Worm (Caenorhabditis elegans) whole organism, late embryonic: ENCODE measurements around the gene T04F8.3.

Experiments used
- C38D4.7 ChIP-seq: fragments of 200-800 bp; sonication (Bioruptor generic); optimal IDR thresholded peaks from 2 replicates; lab custom pipeline; 2018; ENCODE audit warnings: mild to moderate bottlenecking, missing genetic modification characterization, moderate library complexity, missing compliant biosample characterization
- K02D7.2 ChIP-seq: sonication (generic microtip); optimal IDR thresholded peaks from 2 replicates; lab custom pipeline; 2017; ENCODE audit warnings: mild to moderate bottlenecking, missing genetic modification characterization, missing compliant biosample characterization
- ama-1 ChIP-seq: fragments of 150-350 bp; optimal IDR thresholded peaks from 2 replicates; lab custom pipeline; 2014
- ceh-9 ChIP-seq: sonication (generic microtip); optimal IDR thresholded peaks from 2 replicates; lab custom pipeline; 2016; ENCODE audit warnings: mild to moderate bottlenecking, missing genetic modification characterization, inconsistent platforms, missing compliant biosample characterization
- dmd-4 ChIP-seq: sonication (generic microtip); optimal IDR thresholded peaks from 2 replicates; lab custom pipeline; 2016; ENCODE audit warnings: borderline replicate concordance, missing genetic modification characterization, missing compliant biosample characterization
- gmeb-2 ChIP-seq: sonication (generic microtip); optimal IDR thresholded peaks from 2 replicates; lab custom pipeline; 2016; ENCODE audit warnings: missing genetic modification characterization, inconsistent platforms, missing compliant biosample characterization
- lim-6 ChIP-seq: sonication (generic microtip); optimal IDR thresholded peaks from 2 replicates; lab custom pipeline; 2016; ENCODE audit warnings: missing genetic modification characterization, missing compliant biosample characterization
- nfya-1 ChIP-seq: sonication (generic microtip); optimal IDR thresholded peaks from 2 replicates; lab custom pipeline; 2017; ENCODE audit warnings: missing genetic modification characterization, mild to moderate bottlenecking, missing compliant biosample characterization, antibody characterized with exemption, moderate library complexity
- nhr-11 ChIP-seq: fragments of 150-350 bp; optimal IDR thresholded peaks from 2 replicates; lab custom pipeline; 2014; ENCODE audit warnings: missing biosample characterization, missing genetic modification characterization
- nhr-232 ChIP-seq: sonication (generic microtip); optimal IDR thresholded peaks from 2 replicates; lab custom pipeline; 2016; ENCODE audit warnings: missing genetic modification characterization, missing compliant biosample characterization
- pros-1 ChIP-seq: fragments of 150-350 bp; optimal IDR thresholded peaks from 2 replicates; lab custom pipeline; 2014; ENCODE audit warnings: missing biosample characterization, missing genetic modification reagents, missing genetic modification characterization
- sdc-2 ChIP-seq: sonication (generic microtip); optimal IDR thresholded peaks from 2 replicates; lab custom pipeline; 2016; ENCODE audit warnings: missing genotype, missing genetic modification characterization, missing compliant biosample characterization
- tbx-2 ChIP-seq: sonication (generic microtip); optimal IDR thresholded peaks from 2 replicates; lab custom pipeline; 2016; ENCODE audit warnings: missing genetic modification characterization, missing compliant biosample characterization
- zip-5 ChIP-seq: sonication (generic microtip); optimal IDR thresholded peaks from 2 replicates; lab custom pipeline; 2016; ENCODE audit warnings: missing genetic modification characterization, missing compliant biosample characterization

DNA sequence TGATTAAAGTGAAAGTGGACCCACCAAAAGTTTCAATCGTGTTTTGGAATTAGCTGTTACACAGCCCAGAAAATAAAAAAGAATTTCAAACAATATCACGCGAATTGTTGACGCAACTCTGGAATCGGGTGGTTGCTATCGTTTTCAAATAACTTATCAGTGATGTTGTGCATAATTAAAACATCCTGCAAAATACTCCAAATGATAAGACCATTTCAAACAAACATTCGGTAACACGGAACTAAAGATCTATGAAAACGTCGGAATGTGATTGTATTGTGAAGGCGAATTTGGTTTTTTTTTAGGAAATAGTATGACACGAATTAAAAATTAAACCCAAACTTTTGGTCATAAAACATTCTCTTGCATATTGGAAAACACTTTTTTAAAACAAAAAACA is 29.9 kb upstream of the T04F8.3 start, which contains the start of gene spp-30:
- no peak for TF ChIP-seq lim-6 (tag; lab: Kevin White, UChicago)
- TF ChIP-seq ama-1 (lab: Kevin White, UChicago), result no peak
- no peak for TF ChIP-seq sdc-2 (tag; lab: Kevin White, UChicago)
- TF ChIP-seq dmd-4 (tag; lab: Kevin White, UChicago), result no peak
- no peak for TF ChIP-seq ceh-9 (tag; lab: Kevin White, UChicago)
- no peak for TF ChIP-seq nhr-11
- TF ChIP-seq gmeb-2 (tag; lab: Kevin White, UChicago), result no peak
- no peak for TF ChIP-seq zip-5 (tag; lab: Kevin White, UChicago)
- no peak for TF ChIP-seq pros-1 (tag; lab: Kevin White, UChicago)
- no peak for TF ChIP-seq C38D4.7 (GFP tag; lab: Kevin White, UChicago)
- no peak for TF ChIP-seq nhr-232 (tag; lab: Kevin White, UChicago)
- TF ChIP-seq nfya-1, result no peak
- TF ChIP-seq K02D7.2, result no peak
- no peak for TF ChIP-seq tbx-2
